Fruit fly (Drosophila melanogaster): Measurements from ENCODE around the gene dmrt93B.

dmrt93B gene

dm6 chr3R:21073707-21074106, at the start of gene dmrt93B:
Gene dmrt93B, plus strand, starts transcription at chr3R:21074007.
- TF ChIP-seq psq (optimal IDR thresholded peaks at IDR 0.05) (no peak), CG8478 (optimal IDR thresholded peaks at IDR 0.05) (no peak), pan (optimal IDR thresholded peaks at IDR 0.05) (no peak), EcR (GFP tag; optimal IDR thresholded peaks at IDR 0.05) (no peak), Dll (optimal IDR thresholded peaks at IDR 0.05) (no peak), usp (GFP tag; optimal IDR thresholded peaks at IDR 0.05) (no peak)

- TF ChIP-seq pan (optimal IDR thresholded peaks at IDR 0.05): no peak
- no peak for TF ChIP-seq Dll (optimal IDR thresholded peaks at IDR 0.05)
- no peak for TF ChIP-seq CG8478 (optimal IDR thresholded peaks at IDR 0.05)
- TF ChIP-seq usp (GFP tag; optimal IDR thresholded peaks at IDR 0.05): no peak
- TF ChIP-seq psq (optimal IDR thresholded peaks at IDR 0.05): no peak
- no peak for TF ChIP-seq EcR (GFP tag; optimal IDR thresholded peaks at IDR 0.05)
These were observed 48.3 kb upstream of the dmrt93B start for dm6 chr3R:21025508-21025907.

- TF ChIP-seq pan (optimal IDR thresholded peaks at IDR 0.05): no peak
- TF ChIP-seq EcR (GFP tag; optimal IDR thresholded peaks at IDR 0.05): no peak
- no peak for TF ChIP-seq CG8478 (optimal IDR thresholded peaks at IDR 0.05)
- TF ChIP-seq Dll (optimal IDR thresholded peaks at IDR 0.05): no peak
These were observed 31.4 kb upstream of the dmrt93B start, which contains the start of gene Dhc93AB for dm6 chr3R:21042399-21042798. Gene Dhc93AB, minus strand, starts transcription at chr3R:21042499.

- TF ChIP-seq CG8478 (optimal IDR thresholded peaks at IDR 0.05) (no peak), usp (GFP tag; optimal IDR thresholded peaks at IDR 0.05) (no peak), pan (optimal IDR thresholded peaks at IDR 0.05) (no peak), psq (optimal IDR thresholded peaks at IDR 0.05) (no peak), EcR (GFP tag; optimal IDR thresholded peaks at IDR 0.05) (no peak), Dll (optimal IDR thresholded peaks at IDR 0.05) (no peak)
These were observed 30.2 kb upstream of the dmrt93B start, which contains the start of gene CG12278 for dm6 chr3R:21043549-21044118. Gene CG12278, plus strand, starts transcription at chr3R:21044068.

- TF ChIP-seq usp (GFP tag; optimal IDR thresholded peaks at IDR 0.05): no peak
- TF ChIP-seq pan (optimal IDR thresholded peaks at IDR 0.05): no peak
- no peak for TF ChIP-seq EcR (GFP tag; optimal IDR thresholded peaks at IDR 0.05)
- TF ChIP-seq Dll (optimal IDR thresholded peaks at IDR 0.05): no peak
- TF ChIP-seq CG8478 (optimal IDR thresholded peaks at IDR 0.05): no peak
These were observed 28.1 kb upstream of the dmrt93B start, which contains the start of gene CG31189 for dm6 chr3R:21045742-21046141. Gene CG31189, minus strand, starts transcription at chr3R:21045842.

- TF ChIP-seq psq (optimal IDR thresholded peaks at IDR 0.05) (no peak), usp (GFP tag; optimal IDR thresholded peaks at IDR 0.05) (no peak), CG8478 (optimal IDR thresholded peaks at IDR 0.05) (no peak), pan (optimal IDR thresholded peaks at IDR 0.05) (no peak), Dll (optimal IDR thresholded peaks at IDR 0.05) (no peak), EcR (GFP tag; optimal IDR thresholded peaks at IDR 0.05) (no peak)
These were observed 26.9 kb upstream of the dmrt93B start, which contains the start of gene CG31207 for dm6 chr3R:21046927-21047326. Gene CG31207, minus strand, starts transcription at chr3R:21047027.

- TF ChIP-seq CG8478 (optimal IDR thresholded peaks at IDR 0.05) (no peak), pan (optimal IDR thresholded peaks at IDR 0.05) (no peak), Dll (optimal IDR thresholded peaks at IDR 0.05) (no peak), usp (GFP tag; optimal IDR thresholded peaks at IDR 0.05) (no peak), psq (optimal IDR thresholded peaks at IDR 0.05) (no peak), EcR (GFP tag; optimal IDR thresholded peaks at IDR 0.05) (no peak)
These were observed 25.1 kb upstream of the dmrt93B start, which contains the start of gene CG7079 for dm6 chr3R:21048729-21049128. Gene CG7079, minus strand, starts transcription at chr3R:21048829.

- no peak for TF ChIP-seq pan (optimal IDR thresholded peaks at IDR 0.05)
- TF ChIP-seq EcR (GFP tag; optimal IDR thresholded peaks at IDR 0.05): no peak
- no peak for TF ChIP-seq psq (optimal IDR thresholded peaks at IDR 0.05)
- no peak for TF ChIP-seq Dll (optimal IDR thresholded peaks at IDR 0.05)
- TF ChIP-seq usp (GFP tag; optimal IDR thresholded peaks at IDR 0.05): no peak
- TF ChIP-seq CG8478 (optimal IDR thresholded peaks at IDR 0.05): no peak
These were observed 22.9 kb upstream of the dmrt93B start, which contains the start of gene Jhbp15 for dm6 chr3R:21050875-21051274. Gene Jhbp15, minus strand, starts transcription at chr3R:21050975.

dm6 chr3R:21057519-21057918, 16.3 kb upstream of the dmrt93B start:
- no peak for TF ChIP-seq psq (optimal IDR thresholded peaks at IDR 0.05)
- TF ChIP-seq CG8478 (optimal IDR thresholded peaks at IDR 0.05): no peak
- TF ChIP-seq usp (GFP tag; optimal IDR thresholded peaks at IDR 0.05): no peak
- no peak for TF ChIP-seq EcR (GFP tag; optimal IDR thresholded peaks at IDR 0.05)
- no peak for TF ChIP-seq pan (optimal IDR thresholded peaks at IDR 0.05)
- TF ChIP-seq Dll (optimal IDR thresholded peaks at IDR 0.05): no peak

- TF ChIP-seq EcR (GFP tag; optimal IDR thresholded peaks at IDR 0.05) (no peak), CG8478 (optimal IDR thresholded peaks at IDR 0.05) (no peak), Dll (optimal IDR thresholded peaks at IDR 0.05) (no peak), usp (GFP tag; optimal IDR thresholded peaks at IDR 0.05) (no peak), pan (optimal IDR thresholded peaks at IDR 0.05) (no peak), psq (optimal IDR thresholded peaks at IDR 0.05) (no peak)
These were observed 14.1 kb upstream of the dmrt93B start for dm6 chr3R:21059486-21060356.

dm6 chr3R:21060430-21061245, 13.2 kb upstream of the dmrt93B start, which contains the start of gene Mvl:
Gene Mvl, minus strand, starts transcription at chr3R:21060800.
- TF ChIP-seq CG8478 (optimal IDR thresholded peaks at IDR 0.05): no peak
- TF ChIP-seq EcR (GFP tag; optimal IDR thresholded peaks at IDR 0.05): peak in 1 of 2 experiments; percentile 60

Measured in whole organism.